Worm (Caenorhabditis elegans) whole organism, L3 larva: ENCODE data around the gene T01D1.8.

Source experiments
- R02D3.7 ChIP-seq: fragments of 150-350 bp; optimal IDR thresholded peaks from 2 replicates; lab custom pipeline; 2014; ENCODE audit warnings: missing biosample characterization, missing genetic modification characterization
- ama-1 ChIP-seq: fragments of 150-350 bp; optimal IDR thresholded peaks from 2 replicates; lab custom pipeline; 2018
- egl-27 ChIP-seq: sonication (generic microtip); optimal IDR thresholded peaks from 4 replicates; lab custom pipeline; 2017; ENCODE audit warnings: missing biosample characterization, missing genetic modification reagents, missing genetic modification characterization
- jun-1 ChIP-seq: fragments of 150-350 bp; optimal IDR thresholded peaks from 2 replicates; lab custom pipeline; 2014; ENCODE audit warnings: missing biosample characterization, missing genetic modification reagents, missing genetic modification characterization

- TF ChIP-seq R02D3.7 (tag; lab: Kevin White, UChicago) (no peak), ama-1 (no peak), jun-1 (no peak), egl-27 (tag; lab: Kevin White, UChicago) (no peak)
Observed at ce11 chrII:240043-240442, 53.5 kb downstream of the T01D1.8 start.
